Worm (Caenorhabditis elegans) whole organism, L2 larva: ENCODE measurements around the gene lsm-8.

Experiments used
- C34F6.9 ChIP-seq: fragments of 150-350 bp; optimal IDR thresholded peaks from 2 replicates; lab custom pipeline; 2014; ENCODE audit warnings: missing biosample characterization, missing genetic modification characterization
- F13H6.1 ChIP-seq: sonication (generic microtip); optimal IDR thresholded peaks from 2 replicates; lab custom pipeline; 2016; ENCODE audit warnings: missing genetic modification characterization, missing compliant biosample characterization
- R02D3.7 ChIP-seq: fragments of 150-350 bp; optimal IDR thresholded peaks from 2 replicates; lab custom pipeline; 2014; ENCODE audit warnings: missing biosample characterization, missing genetic modification characterization
- Y55F3AM.14 ChIP-seq: fragments of 200-800 bp; sonication (Bioruptor generic); optimal IDR thresholded peaks from 2 replicates; lab custom pipeline; 2018; ENCODE audit warnings: mild to moderate bottlenecking, missing genetic modification characterization, missing compliant biosample characterization
- ZK546.5 ChIP-seq: sonication (generic microtip); optimal IDR thresholded peaks from 2 replicates; lab custom pipeline; 2017; ENCODE audit warnings: missing biosample characterization, missing genetic modification characterization
- alr-1 ChIP-seq: fragments of 150-350 bp; optimal IDR thresholded peaks from 2 replicates; lab custom pipeline; 2014; ENCODE audit warnings: missing biosample characterization, missing genetic modification characterization
- aly-2 ChIP-seq: fragments of 150-350 bp; optimal IDR thresholded peaks from 2 replicates; lab custom pipeline; 2014; ENCODE audit warnings: missing biosample characterization, missing genetic modification characterization
- ama-1 ChIP-seq: fragments of 150-350 bp; optimal IDR thresholded peaks from 2 replicates; lab custom pipeline; 2018; ENCODE audit warnings: inconsistent platforms
- ceh-82 ChIP-seq: fragments of 150-350 bp; optimal IDR thresholded peaks from 2 replicates; lab custom pipeline; 2014; ENCODE audit warnings: missing biosample characterization, missing genetic modification characterization
- crh-2 ChIP-seq: sonication (generic microtip); optimal IDR thresholded peaks from 2 replicates; lab custom pipeline; 2017; ENCODE audit warnings: missing biosample characterization, missing genetic modification characterization
- dmd-4 ChIP-seq: sonication (generic microtip); optimal IDR thresholded peaks from 2 replicates; lab custom pipeline; 2017; ENCODE audit warnings: missing biosample characterization, missing genetic modification characterization
- egl-27 ChIP-seq: sonication (generic microtip); optimal IDR thresholded peaks from 3 replicates; lab custom pipeline; 2017; ENCODE audit warnings: missing biosample characterization, missing genetic modification reagents, missing genetic modification characterization
- elt-1 ChIP-seq: fragments of 150-350 bp; optimal IDR thresholded peaks from 2 replicates; lab custom pipeline; 2014; ENCODE audit warnings: missing biosample characterization, missing genetic modification characterization
- elt-3 ChIP-seq: sonication (generic microtip); optimal IDR thresholded peaks from 2 replicates; lab custom pipeline; 2017; ENCODE audit warnings: missing biosample characterization, missing genetic modification characterization
- fos-1 ChIP-seq: fragments of 150-350 bp; optimal IDR thresholded peaks from 2 replicates; lab custom pipeline; 2014; ENCODE audit warnings: missing biosample characterization, missing genetic modification characterization
- gmeb-1 ChIP-seq: fragments of 150-350 bp; optimal IDR thresholded peaks from 2 replicates; lab custom pipeline; 2014; ENCODE audit warnings: missing biosample characterization, missing genetic modification characterization
- lin-13 ChIP-seq: fragments of 150-350 bp; optimal IDR thresholded peaks from 2 replicates; lab custom pipeline; 2014; ENCODE audit warnings: missing biosample characterization, missing genetic modification reagents, missing genetic modification characterization
- lin-39 ChIP-seq: fragments of 150-350 bp; optimal IDR thresholded peaks from 2 replicates; lab custom pipeline; 2014; ENCODE audit warnings: missing biosample characterization, missing genetic modification reagents, missing genetic modification characterization
- lsy-2 ChIP-seq, 2 experiments: fragments of 150-350 bp in 1 of 2; sonication (generic microtip) in 1 of 2; optimal IDR thresholded peaks; 2 replicates each; lab custom pipeline; 2014 to 2017; ENCODE audit warnings: missing biosample characterization in 2 of 2, missing genetic modification characterization in 2 of 2
- mab-5 ChIP-seq: fragments of 150-350 bp; optimal IDR thresholded peaks from 2 replicates; lab custom pipeline; 2014; ENCODE audit warnings: missing biosample characterization, missing genetic modification characterization
- mbf-1 ChIP-seq: sonication (generic microtip); optimal IDR thresholded peaks from 2 replicates; lab custom pipeline; 2017; ENCODE audit warnings: missing biosample characterization, missing genetic modification characterization
- mdl-1 ChIP-seq, 2 experiments: fragments of 150-350 bp in 1 of 2; sonication (generic microtip) in 1 of 2; optimal IDR thresholded peaks; 2 replicates each; lab custom pipeline; 2017; ENCODE audit warnings: missing biosample characterization in 2 of 2, missing genetic modification characterization in 2 of 2
- nhr-10 ChIP-seq: sonication (generic microtip); optimal IDR thresholded peaks from 2 replicates; lab custom pipeline; 2017; ENCODE audit warnings: missing biosample characterization, missing genetic modification characterization
- nhr-11 ChIP-seq: fragments of 150-350 bp; optimal IDR thresholded peaks from 2 replicates; lab custom pipeline; 2014; ENCODE audit warnings: missing biosample characterization, missing genetic modification characterization
- nhr-129 ChIP-seq: fragments of 150-350 bp; optimal IDR thresholded peaks from 2 replicates; lab custom pipeline; 2014; ENCODE audit warnings: missing biosample characterization, missing genetic modification characterization
- nhr-21 ChIP-seq: fragments of 150-350 bp; optimal IDR thresholded peaks from 2 replicates; lab custom pipeline; 2014; ENCODE audit warnings: missing biosample characterization, missing genetic modification characterization
- nhr-77 ChIP-seq: fragments of 150-350 bp; optimal IDR thresholded peaks from 2 replicates; lab custom pipeline; 2014; ENCODE audit warnings: missing biosample characterization, missing genetic modification characterization
- sma-9 ChIP-seq, 2 experiments: fragments of 150-350 bp in 1 of 2; sonication (generic microtip) in 1 of 2; optimal IDR thresholded peaks; 2 replicates each; lab custom pipeline; 2014 to 2016; ENCODE audit warnings: missing genetic modification characterization in 2 of 2, mild to moderate bottlenecking in 1 of 2, missing biosample characterization in 1 of 2, missing compliant biosample characterization in 1 of 2, missing genetic modification reagents in 1 of 2, moderate library complexity in 1 of 2
- unc-55 ChIP-seq: fragments of 150-350 bp; sonication (generic microtip); optimal IDR thresholded peaks from 3 replicates; lab custom pipeline; 2014; ENCODE audit warnings: missing biosample characterization, missing genetic modification reagents, missing genetic modification characterization
- unc-62 ChIP-seq: fragments of 150-350 bp; optimal IDR thresholded peaks from 2 replicates; lab custom pipeline; 2014; ENCODE audit warnings: missing biosample characterization, missing genetic modification reagents, missing genetic modification characterization
- zag-1 ChIP-seq: fragments of 150-350 bp; optimal IDR thresholded peaks from 2 replicates; lab custom pipeline; 2014; ENCODE audit warnings: missing biosample characterization, missing genetic modification characterization
- ztf-1 ChIP-seq: fragments of 200-800 bp; sonication (Bioruptor generic); conservative IDR thresholded peaks from 2 replicates; pipeline ENCODE4 v1.3.6; 2022; ENCODE audit warnings: missing genetic modification characterization, missing compliant biosample characterization
- ztf-11 ChIP-seq: sonication (generic microtip); optimal IDR thresholded peaks from 2 replicates; lab custom pipeline; 2017; ENCODE audit warnings: missing biosample characterization, missing genetic modification characterization
- ztf-4 ChIP-seq: fragments of 150-350 bp; optimal IDR thresholded peaks from 2 replicates; lab custom pipeline; 2014; ENCODE audit warnings: missing biosample characterization, missing genetic modification characterization

The lsm-8 gene

DNA sequence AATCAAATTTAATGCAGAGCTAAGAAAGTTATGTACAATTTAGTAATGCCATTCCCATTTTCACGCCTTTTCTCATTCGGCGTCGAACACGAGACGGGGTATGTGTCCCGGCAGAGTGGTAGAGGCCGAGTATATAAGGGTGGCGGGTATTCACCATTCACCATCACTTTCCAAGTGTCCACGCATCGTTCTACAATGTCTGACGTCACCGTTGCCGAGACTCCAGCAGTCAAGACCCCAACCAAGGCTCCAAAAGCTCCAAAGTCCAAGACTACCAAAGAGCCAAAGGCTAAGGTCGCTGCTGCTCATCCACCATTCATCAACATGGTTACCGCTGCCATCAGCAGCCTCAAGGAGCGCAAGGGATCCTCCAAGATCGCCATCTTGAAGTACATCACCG, 32.2 kb upstream of the lsm-8 start, which contains the start of gene hil-2:
Gene hil-2, plus strand, starts transcription at position 160 of the 400 bp plus-strand sequence.
- TF ChIP-seq unc-55 (GFP tag; lab: Kevin White, UChicago) (peak; percentile 21), ztf-1 (GFP tag; lab: Robert Waterston, UW) (no peak), lin-13 (no peak), C34F6.9 (tag; lab: Kevin White, UChicago) (no peak)

DNA sequence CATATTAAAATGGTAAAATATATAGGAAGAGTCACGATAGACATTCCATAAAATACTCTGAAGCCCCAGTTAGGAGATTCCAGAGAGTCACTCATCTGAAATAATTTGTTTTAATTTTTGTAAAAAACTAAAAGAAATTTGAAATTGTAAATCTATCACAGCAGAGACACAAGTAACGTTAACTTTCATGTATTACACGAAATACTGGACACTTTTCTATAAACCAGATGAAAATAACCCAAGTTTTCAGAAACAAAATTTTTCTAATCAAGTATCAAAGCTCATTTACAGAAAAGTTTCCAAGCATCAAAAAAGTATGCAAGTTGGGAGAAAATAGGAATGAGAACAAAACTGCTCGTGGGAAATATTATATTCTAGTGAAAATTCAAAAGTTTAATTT, 28.1 kb upstream of the lsm-8 start, which contains the start of gene srv-27:
Gene srv-27, minus strand, starts transcription at position 101 of the 400 bp plus-strand sequence.
- TF ChIP-seq unc-62 (GFP tag; lab: Kevin White, UChicago) = no peak
- TF ChIP-seq lin-39 = no peak
- TF ChIP-seq nhr-77 (tag; lab: Kevin White, UChicago) = no peak
- TF ChIP-seq mbf-1 (tag; lab: Kevin White, UChicago) = no peak
- no peak for TF ChIP-seq ama-1 (lab: Kevin White, UChicago)
- no peak for TF ChIP-seq alr-1
- no peak for TF ChIP-seq ztf-4
- TF ChIP-seq R02D3.7 (tag; lab: Kevin White, UChicago) = no peak
- no peak for TF ChIP-seq dmd-4 (tag; lab: Kevin White, UChicago)
- TF ChIP-seq ZK546.5 = no peak
- TF ChIP-seq crh-2 (tag; lab: Kevin White, UChicago) = no peak
- no peak for TF ChIP-seq Y55F3AM.14

DNA sequence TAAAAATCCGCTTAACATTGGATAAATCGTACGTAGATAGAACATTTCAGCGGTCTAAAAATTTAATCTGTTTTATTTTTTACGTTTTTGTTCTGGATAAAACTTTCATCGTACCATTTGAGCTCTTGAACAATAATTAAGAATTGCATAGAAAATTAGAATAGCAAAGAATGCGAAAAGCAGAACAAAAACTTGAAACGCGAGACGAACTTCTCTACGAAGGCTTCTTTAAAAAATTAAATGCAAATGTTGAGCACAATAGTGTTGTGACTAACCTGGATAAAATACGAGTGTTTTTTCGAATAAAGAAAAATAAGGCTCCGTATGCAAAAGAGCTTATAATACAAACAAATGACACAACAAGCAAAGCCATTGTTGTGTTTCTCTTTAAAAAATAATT, 26.8 kb upstream of the lsm-8 start:
- TF ChIP-seq nhr-21 (tag; lab: Kevin White, UChicago) (no peak), F13H6.1 (tag; lab: Kevin White, UChicago) (no peak), mab-5 (no peak), elt-1 (tag; lab: Kevin White, UChicago) (no peak), gmeb-1 (no peak), ztf-1 (GFP tag; lab: Robert Waterston, UW) (no peak), elt-3 (no peak), dmd-4 (tag; lab: Kevin White, UChicago) (no peak), mdl-1 (tag; optimal IDR thresholded peaks at IDR 0.05; lab: Kevin White, UChicago) (no peak), ceh-82 (tag; lab: Kevin White, UChicago) (no peak), nhr-10 (tag; lab: Kevin White, UChicago) (no peak), crh-2 (tag; lab: Kevin White, UChicago) (no peak), nhr-129 (tag; lab: Kevin White, UChicago) (no peak), lin-13 (no peak), zag-1 (no peak), fos-1 (tag; lab: Kevin White, UChicago) (no peak)

DNA sequence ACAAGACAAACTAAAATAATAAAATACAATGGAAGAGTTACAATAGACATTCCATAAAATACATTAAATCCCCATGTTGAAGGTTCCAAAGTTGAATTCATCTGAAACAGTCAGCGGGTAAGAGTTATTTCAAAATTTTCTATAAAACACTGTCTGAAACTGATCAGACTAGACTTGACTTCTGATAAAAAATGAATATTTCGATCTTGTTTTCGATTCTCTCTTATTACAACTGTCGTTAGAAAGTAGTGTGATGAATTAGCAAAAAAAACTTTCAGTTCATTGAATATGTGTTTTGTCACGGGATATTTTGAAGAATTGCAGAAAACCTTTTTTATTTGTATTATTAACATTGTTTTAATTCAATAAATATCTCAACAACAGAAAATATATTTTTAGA, 24.6 kb upstream of the lsm-8 start, which contains the start of gene srv-26:
Gene srv-26, minus strand, starts transcription at position 101 of the 400 bp plus-strand sequence.
- TF ChIP-seq ztf-11 (tag; lab: Kevin White, UChicago) (no peak), ztf-1 (GFP tag; lab: Robert Waterston, UW) (no peak), unc-62 (GFP tag; lab: Kevin White, UChicago) (no peak), elt-3 (no peak), nhr-11 (tag; lab: Kevin White, UChicago) (no peak), lin-39 (no peak), zag-1 (no peak)

DNA sequence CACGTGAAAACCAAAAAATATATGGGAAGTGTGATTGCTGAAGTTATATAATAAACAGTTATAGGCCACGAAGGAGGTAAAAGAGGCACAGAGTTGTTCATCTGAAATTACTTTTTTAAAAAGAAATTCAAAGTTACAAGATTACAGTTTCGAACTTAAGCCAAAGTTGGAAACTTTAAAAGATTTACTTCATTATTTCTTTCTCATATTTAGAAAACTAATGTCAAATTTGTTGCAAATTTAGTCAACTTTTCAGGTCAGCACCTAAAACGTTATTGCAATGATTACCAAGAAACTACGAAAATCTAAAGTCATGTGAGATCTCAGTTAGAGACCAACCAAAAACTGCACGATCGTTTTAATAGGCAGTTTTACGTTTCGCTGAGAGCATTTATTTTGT, 22.7 kb upstream of the lsm-8 start, which contains the start of gene srv-25:
Gene srv-25, minus strand, starts transcription at position 101 of the 400 bp plus-strand sequence.
- TF ChIP-seq sma-9 (GFP tag; optimal IDR thresholded peaks at IDR 0.05; lab: Kevin White, UChicago) = no peak
- no peak for TF ChIP-seq sma-9 (tag; optimal IDR thresholded peaks at IDR 0.05; lab: Kevin White, UChicago)
- no peak for TF ChIP-seq unc-55 (GFP tag; lab: Kevin White, UChicago)
- TF ChIP-seq, all 48 proteins: peak for 0

DNA sequence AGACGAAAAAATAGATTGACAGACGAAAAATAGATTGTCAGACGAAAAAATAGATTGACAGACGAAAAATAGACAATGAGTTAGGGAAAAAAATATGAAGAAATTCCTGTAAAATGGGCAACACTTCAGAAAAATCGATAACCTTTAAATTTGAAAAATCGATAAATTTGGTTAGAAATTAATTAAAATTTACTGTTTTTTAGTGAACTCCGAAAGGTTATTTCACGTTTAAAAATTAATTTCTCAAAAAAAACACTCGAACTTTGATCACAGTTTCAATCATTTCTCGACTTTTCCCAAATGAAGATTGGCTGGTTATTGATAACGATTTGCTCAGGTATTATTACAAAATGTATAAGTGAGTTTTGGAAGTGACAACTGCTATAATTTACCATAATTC, 18.9 kb upstream of the lsm-8 start, which contains the start of gene csp-2:
Gene csp-2, plus strand, starts transcription at position 301 of the 400 bp plus-strand sequence.
- TF ChIP-seq lsy-2 (tag; optimal IDR thresholded peaks at IDR 0.05; lab: Kevin White, UChicago) = no peak
- TF ChIP-seq egl-27 (tag; lab: Kevin White, UChicago) = no peak
- TF ChIP-seq zag-1 = no peak
- no peak for TF ChIP-seq aly-2 (tag; lab: Kevin White, UChicago)
- TF ChIP-seq unc-55 (GFP tag; lab: Kevin White, UChicago) = no peak
- no peak for TF ChIP-seq lin-13
- no peak for TF ChIP-seq Y55F3AM.14
- no peak for TF ChIP-seq dmd-4 (tag; lab: Kevin White, UChicago)
- TF ChIP-seq, all 48 proteins: peak for 0
